Fruit fly (Drosophila melanogaster): ENCODE data around the gene Kul.

Gene Kul

DNA sequence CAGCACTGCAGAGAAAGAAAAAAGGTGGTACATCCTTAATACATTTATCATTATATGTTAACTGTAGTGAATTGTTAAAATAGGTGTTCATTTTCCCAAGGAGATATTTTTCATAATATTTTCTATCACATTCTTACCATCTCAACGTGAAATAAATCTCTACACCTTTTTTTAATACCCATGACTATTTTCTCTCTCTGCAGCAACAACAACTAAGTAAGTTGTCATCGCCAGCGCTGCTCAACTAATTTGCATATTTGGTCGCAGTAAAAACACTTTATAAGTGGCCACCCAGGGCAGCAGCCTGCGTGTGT lies 35.1 kb upstream of the Kul start (continued):
- peak; percentile 62 for TF ChIP-seq CG2678 (tag; optimal IDR thresholded peaks at IDR 0.05)
- TF ChIP-seq bab2 (GFP tag; optimal IDR thresholded peaks at IDR 0.05), result peak; percentile 28
- no peak for TF ChIP-seq CG6654 (GFP tag; optimal IDR thresholded peaks at IDR 0.05)
- no peak for TF ChIP-seq dimm (GFP tag; IDR thresholded peaks at IDR 0.05)
- TF ChIP-seq ewg (GFP tag; optimal IDR thresholded peaks at IDR 0.05), result no peak
- no peak for TF ChIP-seq CG33213 (GFP tag; optimal IDR thresholded peaks at IDR 0.05)
- TF ChIP-seq CG3847 (GFP tag; IDR thresholded peaks at IDR 0.05), result 0 out of 2 replicates have a peak, but pooled peaks have one; percentile 20
- no peak for TF ChIP-seq Trl (optimal IDR thresholded peaks at IDR 0.05)
- no peak for TF ChIP-seq Trl (GFP tag; optimal IDR thresholded peaks at IDR 0.05)
- TF ChIP-seq Deaf1 (tag; optimal IDR thresholded peaks at IDR 0.05), result no peak
- TF ChIP-seq CG31224 (GFP tag; IDR thresholded peaks at IDR 0.05), result no peak
- no peak for TF ChIP-seq Meics (GFP tag; optimal IDR thresholded peaks at IDR 0.05)
- no peak for TF ChIP-seq cg (GFP tag; optimal IDR thresholded peaks at IDR 0.05)
- TF ChIP-seq CG4707 (GFP tag; optimal IDR thresholded peaks at IDR 0.05), result no peak
- peak; percentile 33; the same call in 1 of the 3 replicates for TF ChIP-seq zfh1 (GFP tag; IDR thresholded peaks at IDR 0.05)
- no peak for TF ChIP-seq CrebB (tag; optimal IDR thresholded peaks at IDR 0.05)
- no peak for TF ChIP-seq otp (GFP tag; IDR thresholded peaks at IDR 0.05)
- TF ChIP-seq lmd (GFP tag; IDR thresholded peaks at IDR 0.05), result peak; percentile 39; the same call in 1 of the 2 replicates
- no peak for TF ChIP-seq NC2α (GFP tag; optimal IDR thresholded peaks at IDR 0.05)
- no peak for TF ChIP-seq Optix (GFP tag; IDR thresholded peaks at IDR 0.05)
- no peak for TF ChIP-seq H15 (GFP tag; IDR thresholded peaks at IDR 0.05)
- TF ChIP-seq Sry-β (GFP tag; optimal IDR thresholded peaks at IDR 0.05), result no peak
- TF ChIP-seq ap (GFP tag; IDR thresholded peaks at IDR 0.05), result no peak
- no peak for TF ChIP-seq CG3838 (GFP tag; optimal IDR thresholded peaks at IDR 0.05)
- TF ChIP-seq ken (GFP tag; IDR thresholded peaks at IDR 0.05), result no peak
- TF ChIP-seq CG8924 (tag; optimal IDR thresholded peaks at IDR 0.05), result peak; percentile 37
- peak; percentile 59 for TF ChIP-seq fd96Cb (tag; optimal IDR thresholded peaks at IDR 0.05)
- no peak for TF ChIP-seq CG1529 (GFP tag; optimal IDR thresholded peaks at IDR 0.05)
- no peak for TF ChIP-seq CG10431 (GFP tag; optimal IDR thresholded peaks at IDR 0.05)
- TF ChIP-seq CG4282 (GFP tag; optimal IDR thresholded peaks at IDR 0.05), result no peak
- TF ChIP-seq B-H1 (GFP tag; IDR thresholded peaks at IDR 0.05), result no peak
- no peak for TF ChIP-seq GATAe (GFP tag; conservative IDR thresholded peaks at IDR 0.05)
- peak; percentile 22; the same call in 1 of the 2 replicates for TF ChIP-seq CG10366 (GFP tag; IDR thresholded peaks at IDR 0.05)
- no peak for TF ChIP-seq CG16813 (GFP tag; IDR thresholded peaks at IDR 0.05; ENCODE audit: partially characterized antibody)
- TF ChIP-seq repo (GFP tag; optimal IDR thresholded peaks at IDR 0.05), result no peak
- TF ChIP-seq C15 (GFP tag; IDR thresholded peaks at IDR 0.05), result no peak
- no peak for TF ChIP-seq D19A (tag; optimal IDR thresholded peaks at IDR 0.05)
- TF ChIP-seq odd (GFP tag; optimal IDR thresholded peaks at IDR 0.05), result no peak
- TF ChIP-seq Poxn (GFP tag; IDR thresholded peaks at IDR 0.05), result no peak
- no peak for TF ChIP-seq psq (GFP tag; optimal IDR thresholded peaks at IDR 0.05)
- no peak for TF ChIP-seq usp (GFP tag; optimal IDR thresholded peaks at IDR 0.05)
- TF ChIP-seq CG12659 (GFP tag; optimal IDR thresholded peaks at IDR 0.05), result no peak
- peak; percentile 4 for TF ChIP-seq CG10654 (GFP tag; optimal IDR thresholded peaks at IDR 0.05)
- TF ChIP-seq CG13287 (GFP tag; IDR thresholded peaks at IDR 0.05; ENCODE audit: partially characterized antibody), result no peak
- TF ChIP-seq CG30431 (GFP tag; optimal IDR thresholded peaks at IDR 0.05), result peak; percentile 8
- no peak for TF ChIP-seq fd102C (GFP tag; optimal IDR thresholded peaks at IDR 0.05)
- TF ChIP-seq CG6689 (GFP tag; IDR thresholded peaks at IDR 0.05), result peak; percentile 29; the same call in 1 of the 2 replicates
- TF ChIP-seq HLHmδ (GFP tag; optimal IDR thresholded peaks at IDR 0.05), result no peak
- TF ChIP-seq hbn (GFP tag; IDR thresholded peaks at IDR 0.05; ENCODE audit: partially characterized antibody), result no peak
- no peak for TF ChIP-seq Doc2 (GFP tag; IDR thresholded peaks at IDR 0.05)
- TF ChIP-seq CG9817 (tag; optimal IDR thresholded peaks at IDR 0.05), result peak; percentile 22
- TF ChIP-seq CG17361 (GFP tag; IDR thresholded peaks at IDR 0.05), result 0 out of 3 replicates have a peak, but pooled peaks have one; percentile 25
- TF ChIP-seq run (tag; optimal IDR thresholded peaks at IDR 0.05), result no peak

All from whole organism, embryonic.